Worm (Caenorhabditis elegans) whole organism, midembryonic: ENCODE results near the gene dph-1.

Experiments
- T22C8.4 ChIP-seq: fragments of 200-800 bp; sonication (Bioruptor generic); IDR thresholded peaks from 2 replicates; pipeline ENCODE4 v1.3.6; 2022; ENCODE audit warnings: missing genetic modification characterization, missing compliant biosample characterization
- flt-1 ChIP-seq: fragments of 200-800 bp; sonication (Bioruptor generic); IDR thresholded peaks from 2 replicates; pipeline ENCODE4 v1.3.6; 2022; ENCODE audit warnings: missing genetic modification characterization, missing compliant biosample characterization
- klf-2 ChIP-seq: fragments of 200-800 bp; sonication (Bioruptor generic); conservative IDR thresholded peaks from 2 replicates; pipeline ENCODE4 v1.3.6; 2022; ENCODE audit warnings: missing genetic modification reagents, missing genetic modification characterization, missing compliant biosample characterization
- ref-1 ChIP-seq: fragments of 200-800 bp; sonication (Bioruptor generic); conservative IDR thresholded peaks from 2 replicates; pipeline ENCODE4 v1.3.6; 2022; ENCODE audit warnings: missing genetic modification reagents, missing genetic modification characterization, missing compliant biosample characterization
- tab-1 ChIP-seq: fragments of 200-800 bp; sonication (Bioruptor generic); IDR thresholded peaks from 2 replicates; pipeline ENCODE4 v1.3.6; 2022; ENCODE audit warnings: missing genetic modification characterization, missing compliant biosample characterization
- ztf-29 ChIP-seq: fragments of 200-800 bp; sonication (Bioruptor generic); IDR thresholded peaks from 2 replicates; pipeline ENCODE4 v1.3.6; 2022; ENCODE audit warnings: missing genetic modification reagents, missing genetic modification characterization, missing compliant biosample characterization

DNA sequence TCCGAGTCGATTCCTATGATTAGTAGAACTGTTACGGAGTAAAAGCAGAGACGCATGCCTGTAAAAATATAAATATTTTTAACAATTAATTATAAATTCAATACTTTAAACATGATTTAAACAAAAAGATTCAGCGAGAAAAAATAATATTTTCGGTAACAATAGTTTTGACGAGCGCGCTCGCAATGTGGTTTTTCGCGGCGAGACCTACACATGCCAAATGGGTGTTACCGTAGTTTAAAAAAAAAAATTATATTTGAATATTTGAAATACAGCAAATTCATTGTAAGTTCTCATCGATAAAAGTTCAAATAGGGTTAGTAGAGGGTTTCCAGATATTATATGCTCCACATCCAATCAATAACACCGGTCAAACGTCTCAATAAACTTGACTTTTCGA, 19.8 kb downstream of the dph-1 start, which contains the start of gene gldi-5:
- no peak for TF ChIP-seq T22C8.4
- no peak for TF ChIP-seq ztf-29 (GFP tag; lab: Robert Waterston, UW)
- TF ChIP-seq klf-2 (GFP tag; lab: Robert Waterston, UW): no peak
- TF ChIP-seq ref-1 (GFP tag; lab: Robert Waterston, UW): no peak
- no peak for TF ChIP-seq flt-1 (GFP tag; lab: Robert Waterston, UW)
- no peak for TF ChIP-seq tab-1
